Worm (Caenorhabditis elegans) whole organism, L4 larva: Measurements from ENCODE around the gene srsx-35.

Experiments used
- aly-2 ChIP-seq: sonication (generic microtip); optimal IDR thresholded peaks from 2 replicates; lab custom pipeline; 2018; ENCODE audit warnings: missing biosample characterization, missing genetic modification characterization
- dpl-1 ChIP-seq: fragments of 150-350 bp; optimal IDR thresholded peaks from 2 replicates; lab custom pipeline; 2014; ENCODE audit warnings: missing biosample characterization, missing genetic modification reagents, missing genetic modification characterization
- pqm-1 ChIP-seq: sonication (generic microtip); optimal IDR thresholded peaks from 2 replicates; lab custom pipeline; 2017; ENCODE audit warnings: missing biosample characterization, missing genetic modification characterization
- snpc-4 ChIP-seq: fragments of 150-350 bp; optimal IDR thresholded peaks from 2 replicates; lab custom pipeline; 2014; ENCODE audit warnings: missing biosample characterization, missing genetic modification characterization

DNA sequence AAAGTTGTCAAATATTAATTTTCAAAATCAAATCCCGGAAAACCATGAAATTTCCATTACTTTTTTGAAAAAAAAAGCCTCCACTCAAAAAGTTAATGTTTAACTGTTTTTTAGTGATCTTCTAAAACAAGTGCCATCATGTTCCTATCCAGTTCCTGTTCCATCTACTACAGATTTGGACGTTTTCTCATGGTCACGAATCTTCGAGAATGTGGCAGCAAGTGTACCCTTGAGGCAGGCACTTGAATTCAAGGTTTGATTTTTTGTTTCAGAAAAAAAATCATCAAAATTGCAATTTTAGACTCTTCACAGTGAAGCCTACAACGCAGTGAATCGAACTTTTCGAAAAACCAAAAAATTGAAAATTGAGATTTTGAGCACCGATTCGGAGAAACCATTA lies 33.3 kb downstream of the srsx-35 start:
- TF ChIP-seq snpc-4 (tag; lab: Kevin White, UChicago) (no peak), pqm-1 (tag; lab: Kevin White, UChicago) (no peak), aly-2 (tag; lab: Kevin White, UChicago) (no peak), dpl-1 (no peak)
